Fruit fly (Drosophila melanogaster): ENCODE results near the gene CG2444.

DNA sequence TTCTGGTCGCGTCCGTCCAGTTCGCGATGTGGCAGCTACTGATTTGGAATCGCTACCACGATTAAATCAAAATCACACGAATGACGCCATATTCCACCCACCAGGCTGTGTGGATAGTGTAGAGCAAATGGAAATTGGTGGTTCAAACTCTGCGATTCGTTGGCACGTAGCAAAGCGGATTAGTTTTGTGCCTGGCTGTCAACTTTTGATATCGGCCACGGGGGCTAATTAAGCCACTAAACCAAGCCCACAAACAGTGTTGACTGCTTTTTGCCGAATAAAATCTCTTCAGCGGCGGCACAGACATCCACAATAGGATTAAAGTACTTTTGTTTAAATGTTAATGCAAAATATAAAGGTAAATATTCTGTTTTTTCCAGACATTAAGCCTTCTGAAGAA is 26.6 kb upstream of the CG2444 start, which contains the start of gene inaF-C:
- TF ChIP-seq ttk (optimal IDR thresholded peaks at IDR 0.05) (no peak), Sin3A (optimal IDR thresholded peaks at IDR 0.05) (no peak), psq (optimal IDR thresholded peaks at IDR 0.05) (no peak)

Data from Kc167 (cell line).